Fruit fly (Drosophila melanogaster) whole organism, wandering third instar larva: ENCODE data around the gene Indy.
A peak's percentile ranks its signal among the peaks of the same experiment; 100 is the strongest.

Experiments used
- CG9705 ChIP-seq: fragments of 200-800 bp; sonication (Bioruptor generic); optimal IDR thresholded peaks from 2 replicates; lab custom pipeline; 2018; ENCODE audit warnings: missing biosample characterization, mild to moderate bottlenecking, missing genetic modification characterization
- Dfd ChIP-seq: fragments of >200 bp; optimal IDR thresholded peaks from 2 replicates; lab custom pipeline; 2017; ENCODE audit warnings: missing biosample characterization, missing genetic modification characterization
- Dif ChIP-seq: fragments of 200-275, 200-300 bp; sonication (Bioruptor generic); optimal IDR thresholded peaks from 2 replicates; lab custom pipeline; 2018; ENCODE audit warnings: missing biosample characterization, missing genetic modification characterization; ENCODE audit not compliant: partially characterized antibody
- GATAd ChIP-seq: sonication (Bioruptor generic); optimal IDR thresholded peaks from 2 replicates; lab custom pipeline; 2016; ENCODE audit warnings: missing biosample characterization, missing genetic modification characterization
- HLH106 ChIP-seq: fragments of 200-800 bp; optimal IDR thresholded peaks from 3 replicates; lab custom pipeline; 2019; ENCODE audit warnings: missing biosample characterization, mild to moderate bottlenecking, missing genetic modification characterization, moderate library complexity
- Hnf4 ChIP-seq: fragments of 200-800 bp; sonication (Bioruptor generic); optimal IDR thresholded peaks from 2 replicates; lab custom pipeline; 2016; ENCODE audit warnings: missing biosample characterization, mild to moderate bottlenecking, missing genetic modification characterization
- Hr83 ChIP-seq: fragments of 200-300 bp; sonication (Bioruptor generic); optimal IDR thresholded peaks from 2 replicates; lab custom pipeline; 2016; ENCODE audit warnings: missing biosample characterization, mild to moderate bottlenecking, missing genetic modification characterization, moderate library complexity; ENCODE audit not compliant: poor library complexity, severe bottlenecking
- Jra ChIP-seq: sonication (Bioruptor generic); optimal IDR thresholded peaks from 2 replicates; lab custom pipeline; 2016; ENCODE audit warnings: missing biosample characterization, missing genetic modification characterization
- N ChIP-seq: fragments of >200 bp; optimal IDR thresholded peaks from 2 replicates; lab custom pipeline; 2018; ENCODE audit warnings: missing biosample characterization, missing external identifiers, missing genetic modification characterization
- OdsH ChIP-seq: fragments of 200-800 bp; sonication (Bioruptor generic); optimal IDR thresholded peaks from 2 replicates; lab custom pipeline; 2016; ENCODE audit warnings: missing biosample characterization, mild to moderate bottlenecking, missing genetic modification characterization
- Rel ChIP-seq, 2 experiments: fragments of 200-800 bp; sonication (Bioruptor generic) in 1 of 2; optimal IDR thresholded peaks; 2 replicates in 1 of 2; 3 replicates in 1 of 2; lab custom pipeline; 2016 to 2019; ENCODE audit warnings: mild to moderate bottlenecking in 2 of 2, missing biosample characterization in 2 of 2, missing genetic modification characterization in 2 of 2, moderate library complexity in 1 of 2
- Sp1 ChIP-seq: fragments of 200-800 bp; sonication (Bioruptor generic); optimal IDR thresholded peaks from 3 replicates; lab custom pipeline; 2019; ENCODE audit warnings: missing biosample characterization, mild to moderate bottlenecking, missing genetic modification characterization, moderate library complexity
- br ChIP-seq: fragments of 200-800 bp; sonication (Bioruptor generic); optimal IDR thresholded peaks from 2 replicates; lab custom pipeline; 2016; ENCODE audit warnings: missing biosample characterization, missing genetic modification characterization
- brk ChIP-seq: fragments of 200-800 bp; sonication (Bioruptor generic); optimal IDR thresholded peaks from 2 replicates; lab custom pipeline; 2016; ENCODE audit warnings: missing biosample characterization, mild to moderate bottlenecking, missing genetic modification characterization
- dl ChIP-seq, 2 experiments: fragments of 175-275, 200-275 bp in 1 of 2; fragments of 200-275 bp in 1 of 2; sonication (Bioruptor generic); optimal IDR thresholded peaks; lab custom pipeline; 2018; ENCODE audit warnings: mild to moderate bottlenecking in 2 of 2, missing biosample characterization in 2 of 2, missing genetic modification characterization in 2 of 2, moderate library complexity in 2 of 2; ENCODE audit not compliant: partially characterized antibody in 2 of 2, insufficient read depth in 1 of 2
- dsf ChIP-seq: sonication (Bioruptor generic); optimal IDR thresholded peaks from 2 replicates; lab custom pipeline; 2016; ENCODE audit warnings: missing biosample characterization, missing genetic modification characterization, borderline replicate concordance
- ey ChIP-seq: fragments of 200-800 bp; sonication (Bioruptor generic); optimal IDR thresholded peaks from 2 replicates; lab custom pipeline; 2016; ENCODE audit warnings: missing biosample characterization, missing genetic modification characterization
- foxo ChIP-seq, 2 experiments: fragments of 200-800 bp; sonication (Bioruptor generic); optimal IDR thresholded peaks; 2 replicates in 1 of 2; 3 replicates in 1 of 2; lab custom pipeline; 2016 to 2017; ENCODE audit warnings: missing biosample characterization in 2 of 2, missing genetic modification characterization in 2 of 2
- h ChIP-seq: fragments of 200-800 bp; sonication (Bioruptor generic); optimal IDR thresholded peaks from 3 replicates; lab custom pipeline; 2016; ENCODE audit warnings: missing biosample characterization, mild to moderate bottlenecking, missing genetic modification characterization
- jim ChIP-seq: fragments of 175-275, 200-325 bp; sonication (Bioruptor generic); optimal IDR thresholded peaks from 2 replicates; lab custom pipeline; 2016; ENCODE audit warnings: missing biosample characterization, mild to moderate bottlenecking, missing genetic modification characterization
- lola ChIP-seq: fragments of >200 bp; optimal IDR thresholded peaks from 2 replicates; lab custom pipeline; 2017; ENCODE audit warnings: missing biosample characterization, missing genetic modification characterization
- pan ChIP-seq: fragments of >200 bp; optimal IDR thresholded peaks from 2 replicates; lab custom pipeline; 2017
- psq ChIP-seq: fragments of 200-800 bp; sonication (Bioruptor generic); optimal IDR thresholded peaks from 3 replicates; lab custom pipeline; 2017; ENCODE audit warnings: missing biosample characterization, mild to moderate bottlenecking, missing genetic modification characterization, moderate library complexity
- rgr ChIP-seq: fragments of 200-800 bp; sonication (Bioruptor generic); optimal IDR thresholded peaks from 3 replicates; lab custom pipeline; 2016; ENCODE audit warnings: missing biosample characterization, mild to moderate bottlenecking, missing genetic modification characterization
- sage ChIP-seq: fragments of 200-800 bp; sonication (Bioruptor generic); optimal IDR thresholded peaks from 2 replicates; lab custom pipeline; 2016; ENCODE audit warnings: missing biosample characterization, mild to moderate bottlenecking, missing genetic modification characterization
- sv ChIP-seq: fragments of 200-800 bp; sonication (Bioruptor generic); optimal IDR thresholded peaks from 3 replicates; lab custom pipeline; 2016; ENCODE audit warnings: missing biosample characterization, missing genetic modification characterization
- tai ChIP-seq: sonication (Bioruptor generic); optimal IDR thresholded peaks from 2 replicates; lab custom pipeline; 2016; ENCODE audit warnings: missing biosample characterization, missing genetic modification characterization
- woc ChIP-seq: sonication (Bioruptor generic); optimal IDR thresholded peaks from 2 replicates; lab custom pipeline; 2016; ENCODE audit warnings: missing biosample characterization, mild to moderate bottlenecking, missing genetic modification characterization

Indy gene

DNA sequence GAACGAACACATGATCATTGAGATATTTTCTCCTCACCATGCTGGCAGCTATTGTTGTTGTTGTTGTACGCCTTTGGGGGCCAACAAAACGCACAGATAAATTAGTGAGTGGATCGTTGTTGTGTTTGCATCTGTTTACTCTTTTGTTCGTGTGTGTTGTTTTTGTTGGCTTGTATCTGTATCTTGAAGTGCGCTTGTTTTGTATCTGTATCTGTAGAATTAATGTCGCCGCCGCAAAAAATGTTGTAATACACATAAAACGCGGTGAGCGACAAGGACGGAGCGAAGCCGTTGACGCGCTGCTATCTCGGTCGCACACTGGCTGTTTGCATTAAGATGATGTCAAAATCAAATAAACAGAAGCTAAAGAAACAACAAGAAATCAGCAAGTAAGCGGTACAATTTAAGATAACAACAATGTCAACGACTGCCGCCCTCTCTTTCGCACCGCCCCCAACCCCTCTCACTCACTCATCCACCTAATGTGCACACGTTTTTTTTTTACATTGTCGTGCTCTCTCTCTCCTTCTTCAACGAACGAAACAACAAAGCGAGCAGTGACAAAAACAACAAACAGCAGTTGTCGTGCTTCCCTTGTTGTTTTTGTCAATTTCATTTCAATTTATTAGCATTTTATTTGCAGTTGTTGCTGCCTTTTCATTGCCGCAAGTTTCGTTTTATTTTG is 32.0 kb downstream of the Indy start (continued):
- TF ChIP-seq rgr (GFP tag; lab: Kevin White, UChicago) (peak; percentile 82), GATAd (GFP tag; lab: Kevin White, UChicago) (no peak)

DNA sequence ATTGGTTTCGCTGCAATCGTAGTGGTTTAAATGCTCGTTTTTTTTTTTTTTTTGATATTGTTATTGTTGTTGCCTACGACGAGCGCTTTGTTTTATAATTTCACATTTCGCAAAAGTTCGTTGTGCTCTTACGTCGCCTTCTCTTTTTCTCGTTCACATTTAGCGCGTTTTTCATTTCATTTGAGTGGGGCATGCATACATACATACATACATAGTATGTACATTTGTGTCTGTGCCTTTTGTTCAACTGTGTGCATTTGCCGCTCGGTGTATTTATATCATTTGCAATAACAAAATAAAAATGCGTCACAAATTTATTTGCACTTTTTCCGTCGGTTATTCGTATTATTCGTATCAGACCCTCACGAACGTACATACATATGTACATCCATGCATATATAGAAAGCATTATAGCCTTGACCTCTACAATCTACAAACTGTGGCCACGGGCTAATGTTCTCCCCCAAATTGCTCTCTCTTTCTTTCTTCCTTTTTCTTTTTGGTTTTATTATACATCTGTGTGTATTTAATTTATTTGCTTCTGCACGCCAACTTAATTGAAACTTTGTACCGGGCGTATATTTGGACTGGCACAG is 33.8 kb downstream of the Indy start:
- TF ChIP-seq Jra (GFP tag; lab: Kevin White, UChicago) (no peak), pan (no peak), Sp1 (GFP tag; lab: Kevin White, UChicago) (peak; percentile 20), brk (peak; percentile 45), woc (no peak), N (GFP tag; lab: Kevin White, UChicago) (no peak), rgr (GFP tag; lab: Kevin White, UChicago) (peak; percentile 15), psq (peak; percentile 62), sv (GFP tag; lab: Kevin White, UChicago) (no peak), Rel (GFP tag; optimal IDR thresholded peaks at IDR 0.05; lab: Kevin White, UChicago) (no peak), Rel (tag; optimal IDR thresholded peaks at IDR 0.05; lab: Kevin White, UChicago) (peak; percentile 78), Hnf4 (no peak), HLH106 (tag; lab: Kevin White, UChicago) (no peak), CG9705 (GFP tag; lab: Kevin White, UChicago) (no peak), foxo (GFP tag; optimal IDR thresholded peaks at IDR 0.05; lab: Kevin White, UChicago) (peak in 1 of 2 experiments; percentile 17), tai (GFP tag; lab: Kevin White, UChicago) (no peak), OdsH (GFP tag; lab: Kevin White, UChicago) (peak; percentile 4)

DNA sequence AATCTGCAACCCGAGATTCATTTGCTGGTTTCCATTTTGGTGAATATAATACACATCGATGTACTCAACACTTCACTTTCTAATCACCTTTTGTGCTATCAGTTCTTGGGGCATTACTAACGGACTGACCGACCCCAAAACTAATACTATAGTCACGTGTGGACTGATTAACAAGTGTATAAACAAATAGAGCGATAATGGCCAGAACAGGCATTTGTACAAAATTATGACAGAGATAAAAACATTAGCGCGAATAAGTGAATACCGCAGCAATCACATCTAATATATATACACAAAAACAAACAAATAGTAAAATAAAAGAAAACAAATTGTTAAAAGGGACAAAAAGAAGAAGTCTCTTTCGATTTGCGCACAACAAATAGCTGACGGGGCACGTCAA is 35.6 kb downstream of the Indy start:
- TF ChIP-seq foxo (GFP tag; optimal IDR thresholded peaks at IDR 0.05; lab: Kevin White, UChicago), result no peak
- no peak for TF ChIP-seq N (GFP tag; lab: Kevin White, UChicago)
- no peak for TF ChIP-seq ey
- no peak for TF ChIP-seq Hr83 (GFP tag; lab: Kevin White, UChicago)
- TF ChIP-seq sv (GFP tag; lab: Kevin White, UChicago), result no peak

DNA sequence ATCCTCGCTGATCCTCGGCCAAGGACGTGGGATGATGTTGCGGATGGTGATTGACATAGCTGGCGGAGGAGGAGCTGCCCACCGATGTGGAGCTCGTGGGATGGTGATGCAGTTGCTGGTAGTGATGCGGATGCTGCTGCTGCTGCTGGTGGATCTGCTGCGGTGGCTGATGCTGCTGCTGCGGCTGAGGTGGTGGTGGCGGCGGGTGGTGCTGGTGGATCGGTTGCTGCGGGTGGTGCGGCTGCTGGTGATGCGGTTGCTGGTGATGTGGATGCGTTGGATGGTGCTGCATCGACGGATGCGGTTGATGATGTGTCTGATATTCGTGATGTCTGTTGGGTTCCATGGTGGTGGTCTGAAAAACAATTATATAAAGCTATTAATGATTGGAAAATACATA is 37.0 kb downstream of the Indy start:
- no peak for TF ChIP-seq sv (GFP tag; lab: Kevin White, UChicago)
- TF ChIP-seq Dfd (GFP tag; lab: Kevin White, UChicago), result peak; percentile 82
- TF ChIP-seq Rel (GFP tag; optimal IDR thresholded peaks at IDR 0.05; lab: Kevin White, UChicago), result no peak
- no peak for TF ChIP-seq Rel (tag; optimal IDR thresholded peaks at IDR 0.05; lab: Kevin White, UChicago)
- TF ChIP-seq h (GFP tag; lab: Kevin White, UChicago), result no peak
- TF ChIP-seq Sp1 (GFP tag; lab: Kevin White, UChicago), result no peak
- TF ChIP-seq, all 38 proteins: peak for 1

DNA sequence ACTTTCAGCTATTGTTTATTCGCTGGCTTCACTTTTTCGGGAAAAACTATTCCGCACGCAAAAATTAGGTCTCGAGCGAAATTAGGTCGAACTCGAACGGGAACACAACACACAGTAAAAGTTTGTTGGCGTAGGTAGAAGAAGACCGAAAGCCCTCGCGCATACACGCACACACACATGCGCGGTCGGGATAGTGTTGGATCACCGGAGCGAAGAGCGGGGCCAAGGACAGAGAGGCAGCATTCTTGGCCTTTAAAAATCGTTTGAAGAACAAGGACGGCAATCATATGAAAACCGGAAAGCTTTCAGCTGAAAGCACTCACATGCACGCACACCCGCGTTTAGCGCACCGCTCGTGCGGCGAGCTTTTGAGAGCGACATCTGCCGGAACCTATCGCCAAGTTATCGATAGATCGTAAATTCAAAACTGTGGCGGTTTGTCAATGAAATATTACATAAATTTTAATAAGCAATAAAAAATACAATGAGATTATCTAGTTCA is 44.8 kb downstream of the Indy start, which contains the start of gene ftz-f1:
ftz-f1 (minus strand) TSS at position 116 of the 502 bp plus-strand sequence.
- TF ChIP-seq CG9705 (GFP tag; lab: Kevin White, UChicago) (peak; percentile 52), Sp1 (GFP tag; lab: Kevin White, UChicago) (no peak), dsf (GFP tag; lab: Kevin White, UChicago) (peak; percentile 21), sage (GFP tag; lab: Kevin White, UChicago) (no peak), GATAd (GFP tag; lab: Kevin White, UChicago) (no peak), OdsH (GFP tag; lab: Kevin White, UChicago) (peak; percentile 22), br (GFP tag; lab: Kevin White, UChicago) (peak; percentile 49), psq (peak; percentile 75), h (GFP tag; lab: Kevin White, UChicago) (peak; percentile 68), tai (GFP tag; lab: Kevin White, UChicago) (no peak), Rel (GFP tag; optimal IDR thresholded peaks at IDR 0.05; lab: Kevin White, UChicago) (peak; percentile 1), Rel (tag; optimal IDR thresholded peaks at IDR 0.05; lab: Kevin White, UChicago) (peak; percentile 64), dl (GFP tag; optimal IDR thresholded peaks at IDR 0.05; lab: Kevin White, UChicago; ENCODE audit: insufficient read depth in 1 of 2, partially characterized antibody in 2 of 2) (peak in 1 of 2 experiments; percentile 68), Hr83 (GFP tag; lab: Kevin White, UChicago) (peak; percentile 78), woc (no peak), N (GFP tag; lab: Kevin White, UChicago) (peak; percentile 44), lola (GFP tag; lab: Kevin White, UChicago) (no peak), foxo (GFP tag; optimal IDR thresholded peaks at IDR 0.05; lab: Kevin White, UChicago) (peak in 1 of 2 experiments; percentile 25), rgr (GFP tag; lab: Kevin White, UChicago) (peak; percentile 51), jim (GFP tag; lab: Kevin White, UChicago) (no peak), Jra (GFP tag; lab: Kevin White, UChicago) (peak; percentile 3), Dif (peak; percentile 57), sv (GFP tag; lab: Kevin White, UChicago) (no peak), HLH106 (tag; lab: Kevin White, UChicago) (peak; percentile 40), ey (no peak), pan (no peak)
